Worm (Caenorhabditis elegans): ENCODE data around the gene ZK938.12.

DNA sequence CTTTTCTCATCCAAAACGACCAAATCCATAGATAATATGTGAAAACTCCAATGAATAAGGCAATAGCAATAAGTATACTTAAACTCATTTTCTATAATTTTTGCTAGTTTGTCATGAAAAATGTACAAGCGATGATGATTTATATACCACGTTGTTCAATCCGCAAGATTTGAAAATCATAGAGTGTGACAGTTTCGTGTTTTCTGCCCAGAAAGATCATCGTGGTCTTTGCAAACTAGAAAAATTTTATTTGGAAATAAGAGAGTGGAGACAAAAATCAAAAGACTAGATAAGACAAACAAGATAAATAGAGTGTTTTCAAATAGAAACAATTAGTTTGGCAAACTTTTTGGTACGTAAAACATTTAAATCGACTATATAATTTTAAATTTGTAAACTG, 37.9 kb upstream of the ZK938.12 start, which contains the start of gene cyp-13A3:
- TF ChIP-seq fkh-8 (tag; optimal IDR thresholded peaks at IDR 0.05) (no peak), blmp-1 (tag; optimal IDR thresholded peaks at IDR 0.05) (no peak), ces-1 (GFP tag; optimal IDR thresholded peaks at IDR 0.05) (no peak)

Measured in whole organism, L1 larva.